Fruit fly (Drosophila melanogaster) whole organism, pupa: ENCODE measurements around the gene CG31848.
A peak's percentile ranks its signal among the peaks of the same experiment; 100 is the strongest.

Source experiments
- CG10348 ChIP-seq: fragments of 200-800 bp; sonication (Bioruptor generic); IDR thresholded peaks from 2 replicates; pipeline ENCODE4 v1.3.6; 2022; ENCODE audit warnings: missing biosample characterization, missing genetic modification characterization
- CG12605 ChIP-seq: fragments of 200-800 bp; sonication (Bioruptor generic); IDR thresholded peaks from 2 replicates; pipeline ENCODE4 v1.3.6; 2022; ENCODE audit warnings: missing biosample characterization, missing genetic modification characterization
- CG13204 ChIP-seq: fragments of 200-800 bp; sonication (Bioruptor generic); optimal IDR thresholded peaks from 2 replicates; lab custom pipeline; 2018; ENCODE audit warnings: missing biosample characterization, mild to moderate bottlenecking, missing genetic modification characterization, moderate library complexity
- CG14655 ChIP-seq: fragments of 200-800 bp; sonication (Bioruptor generic); optimal IDR thresholded peaks from 3 replicates; lab custom pipeline; 2017; ENCODE audit warnings: mild to moderate bottlenecking, missing biosample characterization, missing genetic modification reagents, missing genetic modification characterization
- CG15710 ChIP-seq: fragments of 200-800 bp; sonication (Bioruptor generic); optimal IDR thresholded peaks from 2 replicates; lab custom pipeline; 2018; ENCODE audit warnings: missing biosample characterization, mild to moderate bottlenecking, missing genetic modification characterization, moderate library complexity
- CG17806 ChIP-seq: fragments of 200-800 bp; sonication (Bioruptor generic); optimal IDR thresholded peaks from 2 replicates; lab custom pipeline; 2018; ENCODE audit warnings: missing biosample characterization, mild to moderate bottlenecking, missing genetic modification characterization, moderate library complexity
- CG32121 ChIP-seq: fragments of 200-800 bp; sonication (Bioruptor generic); IDR thresholded peaks from 2 replicates; pipeline ENCODE4 v1.3.6; 2022; ENCODE audit warnings: missing biosample characterization, missing genetic modification characterization
- CG34367 ChIP-seq: fragments of 200-800 bp; sonication (Bioruptor generic); optimal IDR thresholded peaks from 2 replicates; lab custom pipeline; 2018; ENCODE audit warnings: missing biosample characterization, mild to moderate bottlenecking, missing genetic modification characterization
- CG4496 ChIP-seq: fragments of 200-800 bp; sonication (Bioruptor generic); IDR thresholded peaks from 3 replicates; pipeline ENCODE4 v1.3.6; 2022; ENCODE audit warnings: missing biosample characterization, missing genetic modification characterization
- CG8159 ChIP-seq: fragments of 200-800 bp; sonication (Bioruptor generic); optimal IDR thresholded peaks from 3 replicates; lab custom pipeline; 2018; ENCODE audit warnings: missing biosample characterization, mild to moderate bottlenecking, missing genetic modification characterization, moderate library complexity
- CG8301 ChIP-seq: fragments of 200-800 bp; sonication (Bioruptor generic); optimal IDR thresholded peaks from 2 replicates; lab custom pipeline; 2018; ENCODE audit warnings: missing biosample characterization, mild to moderate bottlenecking, missing genetic modification characterization
- CG9948 ChIP-seq: fragments of 200-800 bp; sonication (Bioruptor generic); optimal IDR thresholded peaks from 2 replicates; lab custom pipeline; 2018; ENCODE audit warnings: missing biosample characterization, mild to moderate bottlenecking, missing genetic modification characterization, moderate library complexity
- D1 ChIP-seq: fragments of 200-800 bp; sonication (Bioruptor generic); optimal IDR thresholded peaks from 2 replicates; lab custom pipeline; 2018; ENCODE audit warnings: missing biosample characterization, mild to moderate bottlenecking, missing genetic modification characterization, moderate library complexity
- EcR ChIP-seq: fragments of 200-800 bp; sonication (Bioruptor generic); optimal IDR thresholded peaks from 3 replicates; lab custom pipeline; 2019; ENCODE audit warnings: missing biosample characterization, missing genetic modification characterization, mild to moderate bottlenecking, moderate library complexity, missing genetic modification reagents
- Ets98B ChIP-seq: fragments of 200-800 bp; sonication (Bioruptor generic); IDR thresholded peaks from 2 replicates; pipeline ENCODE4 v1.3.6; 2022; ENCODE audit warnings: missing biosample characterization, missing genetic modification characterization
- Pif1A ChIP-seq: fragments of 200-800 bp; sonication (Bioruptor generic); optimal IDR thresholded peaks from 3 replicates; lab custom pipeline; 2016; ENCODE audit warnings: missing biosample characterization, missing genetic modification characterization
- Pif1B ChIP-seq: fragments of 200-800 bp; sonication (Bioruptor generic); optimal IDR thresholded peaks from 3 replicates; lab custom pipeline; 2016; ENCODE audit warnings: missing biosample characterization, missing genetic modification characterization
- Snoo ChIP-seq: fragments of 200-800 bp; sonication (Bioruptor generic); optimal IDR thresholded peaks from 3 replicates; lab custom pipeline; 2017; ENCODE audit warnings: missing biosample characterization, mild to moderate bottlenecking, missing genetic modification characterization, inconsistent platforms
- fd96Ca ChIP-seq: fragments of 200-800 bp; sonication (Bioruptor generic); IDR thresholded peaks from 3 replicates; pipeline ENCODE4 v1.3.6; 2022; ENCODE audit warnings: missing biosample characterization, missing genetic modification characterization
- gl ChIP-seq: fragments of 200-800 bp; sonication (Bioruptor generic); optimal IDR thresholded peaks from 2 replicates; lab custom pipeline; 2018; ENCODE audit warnings: missing biosample characterization, mild to moderate bottlenecking, missing genetic modification characterization
- rn ChIP-seq: fragments of 200-800 bp; sonication (Bioruptor generic); IDR thresholded peaks from 2 replicates; pipeline ENCODE4 v1.3.6; 2022; ENCODE audit warnings: missing biosample characterization, missing genetic modification characterization

The CG31848 gene

DNA sequence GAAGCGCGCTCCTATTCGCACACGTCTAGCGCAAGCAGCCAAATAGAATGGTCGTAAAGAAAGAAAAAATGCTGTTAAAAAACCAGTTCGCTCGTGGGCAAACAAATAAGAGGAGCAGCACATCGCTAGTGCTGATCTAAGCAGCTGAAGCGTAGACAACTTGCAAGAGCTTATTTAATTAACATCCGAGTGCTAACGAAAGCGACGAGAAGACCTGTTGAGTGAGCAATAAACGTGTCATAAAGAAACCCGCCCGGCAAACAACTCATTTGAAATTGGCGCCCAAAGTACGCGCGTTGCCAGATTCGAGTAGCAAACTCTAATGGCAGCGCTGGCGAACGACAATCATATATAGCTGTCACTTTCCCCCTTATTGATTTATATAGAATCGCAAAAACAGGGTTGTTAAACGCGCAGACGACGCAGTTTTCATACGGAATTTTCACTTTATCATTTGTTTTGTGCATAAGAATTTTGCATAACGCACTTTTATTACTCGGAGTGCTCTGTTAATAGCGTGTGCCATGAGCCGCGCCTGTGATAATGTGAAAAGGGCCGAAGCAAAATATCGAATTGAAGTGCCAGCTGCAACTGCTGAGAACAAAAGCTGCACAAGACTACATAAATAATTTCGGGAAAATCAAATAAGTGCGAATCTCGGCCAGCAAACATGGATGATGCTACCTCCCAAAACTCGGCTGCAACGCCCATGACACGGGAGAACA lies 30.5 kb upstream of the CG31848 start:
- TF ChIP-seq Pif1B (GFP tag; lab: Kevin White, UChicago) (no peak), CG15710 (tag; lab: Kevin White, UChicago) (no peak), CG14655 (GFP tag; lab: Kevin White, UChicago) (no peak), CG32121 (GFP tag; lab: Robert Waterston, UW) (no peak), Snoo (tag; lab: Kevin White, UChicago) (no peak), CG4496 (GFP tag; lab: Robert Waterston, UW) (no peak), CG17806 (tag; lab: Kevin White, UChicago) (no peak), CG13204 (GFP tag; lab: Kevin White, UChicago) (no peak), gl (no peak), CG34367 (tag; lab: Kevin White, UChicago) (no peak), rn (GFP tag; lab: Robert Waterston, UW) (no peak), CG12605 (GFP tag; lab: Robert Waterston, UW) (no peak), EcR (GFP tag; lab: Kevin White, UChicago) (no peak), Ets98B (GFP tag; lab: Robert Waterston, UW) (no peak), CG8159 (tag; lab: Kevin White, UChicago) (no peak), CG10348 (GFP tag; lab: Robert Waterston, UW) (no peak), CG9948 (tag; lab: Kevin White, UChicago) (no peak), D1 (tag; lab: Kevin White, UChicago) (no peak), CG8301 (tag; lab: Kevin White, UChicago) (no peak), Pif1A (GFP tag; lab: Kevin White, UChicago) (no peak)

- no peak for TF ChIP-seq CG17806 (tag; lab: Kevin White, UChicago)
- no peak for TF ChIP-seq CG9948 (tag; lab: Kevin White, UChicago)
- TF ChIP-seq Pif1B (GFP tag; lab: Kevin White, UChicago) = no peak
- TF ChIP-seq EcR (GFP tag; lab: Kevin White, UChicago) = no peak
Observed at dm6 chr2L:13292626-13293025, 26.9 kb upstream of the CG31848 start, which contains the start of gene CG16824. CG16824 (plus strand) TSS chr2L:13293009.

DNA sequence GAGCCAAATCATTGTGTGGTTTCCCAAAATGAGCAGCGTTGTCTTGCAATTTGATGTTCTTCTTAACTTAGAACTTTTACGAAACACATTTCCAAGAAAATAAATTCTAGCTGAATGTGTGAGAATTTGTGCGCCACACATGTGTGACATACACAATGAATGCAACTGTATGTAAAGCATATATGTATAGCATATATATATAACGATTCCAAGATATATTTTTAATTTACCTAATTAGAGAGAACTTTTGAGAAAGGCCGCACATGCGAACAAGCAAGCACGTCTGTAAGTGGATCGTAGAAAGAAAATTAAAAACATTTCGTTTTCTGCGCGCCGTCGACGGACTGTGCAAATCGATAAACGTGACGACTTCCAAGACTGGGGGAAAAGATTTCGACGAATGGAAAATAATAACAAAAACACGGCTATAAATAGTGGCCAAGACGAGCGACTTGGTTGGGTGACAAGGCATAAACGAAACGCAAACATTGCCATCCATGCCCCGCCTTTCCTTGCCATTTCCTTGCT lies 26.3 kb upstream of the CG31848 start:
- TF ChIP-seq CG32121 (GFP tag; lab: Robert Waterston, UW) (no peak), CG4496 (GFP tag; lab: Robert Waterston, UW) (0 out of 3 replicates have a peak, but pooled peaks have one; percentile 36), CG8159 (tag; lab: Kevin White, UChicago) (no peak), CG14655 (GFP tag; lab: Kevin White, UChicago) (no peak), Pif1A (GFP tag; lab: Kevin White, UChicago) (no peak), Snoo (tag; lab: Kevin White, UChicago) (no peak), CG9948 (tag; lab: Kevin White, UChicago) (no peak), CG15710 (tag; lab: Kevin White, UChicago) (no peak)

DNA sequence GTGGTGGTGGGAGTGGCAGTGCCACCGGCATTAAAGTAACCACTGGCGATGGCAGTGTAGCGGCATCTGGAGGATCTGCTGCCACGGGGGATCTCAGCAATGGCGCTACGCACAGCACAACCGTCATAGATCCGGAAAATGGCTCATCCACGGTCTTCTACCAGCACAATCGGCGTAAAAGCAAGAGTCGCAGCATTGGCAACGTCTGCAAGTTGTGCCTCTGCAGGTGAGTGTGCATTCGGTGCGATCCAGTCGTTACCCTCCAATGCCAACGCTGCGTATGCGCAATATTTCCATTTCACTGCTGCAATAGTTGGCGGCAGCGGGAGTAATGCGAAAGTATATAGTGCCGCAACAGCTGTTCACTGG lies 25.4 kb upstream of the CG31848 start:
- peak; percentile 60 for TF ChIP-seq CG32121 (GFP tag; lab: Robert Waterston, UW)
- TF ChIP-seq Ets98B (GFP tag; lab: Robert Waterston, UW) = no peak; the same call in 1 of the 2 replicates
- TF ChIP-seq CG17806 (tag; lab: Kevin White, UChicago) = no peak
- TF ChIP-seq fd96Ca (GFP tag; lab: Robert Waterston, UW) = peak; percentile 46; the same call in 2 of the 3 replicates
- TF ChIP-seq, all 21 proteins: peak for 2

DNA sequence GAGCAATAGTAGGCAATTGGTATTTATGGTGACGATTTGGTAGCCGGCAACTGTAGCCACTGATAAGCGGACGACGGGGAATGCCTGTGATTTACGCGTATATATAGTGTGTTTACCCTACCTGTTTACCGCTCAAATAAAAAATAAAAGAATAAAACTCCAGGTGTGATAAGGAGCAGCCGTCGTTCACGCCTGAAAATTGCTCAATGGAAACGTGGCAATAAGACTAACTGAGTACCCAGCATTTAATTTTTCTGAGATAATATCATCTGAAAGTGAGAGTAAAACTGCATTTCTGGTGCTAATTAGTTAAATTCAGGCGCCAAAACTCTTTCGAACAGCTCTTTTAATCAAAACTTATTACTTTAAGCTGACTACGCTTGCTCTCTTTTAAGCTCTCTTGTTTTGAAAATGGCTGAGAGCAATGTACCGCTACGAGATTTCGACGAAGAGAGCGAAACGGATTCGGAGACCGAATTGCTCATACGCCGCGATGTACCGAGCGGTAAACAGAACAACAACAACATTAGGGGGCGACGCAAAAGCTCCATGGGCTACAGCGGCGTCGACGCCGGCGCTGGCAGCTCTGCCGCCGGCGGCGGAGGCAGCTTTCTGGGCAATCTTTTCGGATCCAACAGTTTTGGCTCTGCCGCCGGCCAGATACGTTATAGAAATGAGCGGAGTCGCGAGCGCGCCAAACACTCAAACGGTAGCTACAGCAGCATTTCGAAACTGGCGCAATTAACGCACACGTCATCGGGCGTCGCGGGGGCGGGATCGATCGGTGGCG lies 24.8 kb upstream of the CG31848 start:
- peak; percentile 48 for TF ChIP-seq Snoo (tag; lab: Kevin White, UChicago)
- TF ChIP-seq CG17806 (tag; lab: Kevin White, UChicago) = no peak
- peak; percentile 8 for TF ChIP-seq CG34367 (tag; lab: Kevin White, UChicago)
- TF ChIP-seq CG13204 (GFP tag; lab: Kevin White, UChicago) = peak; percentile 73
- TF ChIP-seq CG32121 (GFP tag; lab: Robert Waterston, UW) = peak; percentile 43; the same call in 1 of the 2 replicates
- TF ChIP-seq Ets98B (GFP tag; lab: Robert Waterston, UW) = peak; percentile 20
- TF ChIP-seq D1 (tag; lab: Kevin White, UChicago) = no peak
- TF ChIP-seq CG15710 (tag; lab: Kevin White, UChicago) = peak; percentile 61
- TF ChIP-seq Pif1A (GFP tag; lab: Kevin White, UChicago) = peak; percentile 32
- peak; percentile 55; the same call in 2 of the 3 replicates for TF ChIP-seq CG4496 (GFP tag; lab: Robert Waterston, UW)
- peak; percentile 33 for TF ChIP-seq CG14655 (GFP tag; lab: Kevin White, UChicago)
- no peak for TF ChIP-seq CG8159 (tag; lab: Kevin White, UChicago)
- peak; percentile 37 for TF ChIP-seq EcR (GFP tag; lab: Kevin White, UChicago)
- no peak for TF ChIP-seq rn (GFP tag; lab: Robert Waterston, UW)
- TF ChIP-seq Pif1B (GFP tag; lab: Kevin White, UChicago) = no peak
- TF ChIP-seq fd96Ca (GFP tag; lab: Robert Waterston, UW) = no peak
- no peak for TF ChIP-seq CG9948 (tag; lab: Kevin White, UChicago)
- peak; percentile 56 for TF ChIP-seq gl
- no peak; the same call in 1 of the 2 replicates for TF ChIP-seq CG12605 (GFP tag; lab: Robert Waterston, UW)
- no peak for TF ChIP-seq CG10348 (GFP tag; lab: Robert Waterston, UW)
- TF ChIP-seq CG8301 (tag; lab: Kevin White, UChicago) = no peak
